Worm (Caenorhabditis elegans) whole organism, L4 larva: ENCODE results near the gene cyp-25A2.

Experiments
- F37D6.2 ChIP-seq: sonication (generic microtip); optimal IDR thresholded peaks from 2 replicates; lab custom pipeline; 2016; ENCODE audit warnings: mild to moderate bottlenecking, missing genetic modification characterization, missing compliant biosample characterization
- F44E2.7 ChIP-seq: fragments of 200-800 bp; sonication (Bioruptor generic); IDR thresholded peaks from 2 replicates; pipeline ENCODE4 v2.1.2; 2022; ENCODE audit warnings: missing genetic modification characterization, missing compliant biosample characterization
- R02D3.7 ChIP-seq: fragments of 150-350 bp; sonication (generic microtip); optimal IDR thresholded peaks from 3 replicates; lab custom pipeline; 2014; ENCODE audit warnings: missing biosample characterization, missing genetic modification characterization
- T26A8.4 ChIP-seq: fragments of 200-800 bp; sonication (Bioruptor generic); IDR thresholded peaks from 2 replicates; pipeline ENCODE4 v1.3.6; 2022; ENCODE audit warnings: missing genetic modification characterization, missing compliant biosample characterization
- ZK337.2 ChIP-seq: fragments of 200-800 bp; sonication (Bioruptor generic); IDR thresholded peaks from 2 replicates; pipeline ENCODE4 v1.3.6; 2022; ENCODE audit warnings: missing genetic modification reagents, missing genetic modification characterization, missing compliant biosample characterization
- aly-2 ChIP-seq: sonication (generic microtip); optimal IDR thresholded peaks from 2 replicates; lab custom pipeline; 2018; ENCODE audit warnings: missing biosample characterization, missing genetic modification characterization
- ama-1 ChIP-seq: fragments of 150-350 bp; optimal IDR thresholded peaks from 2 replicates; lab custom pipeline; 2014; ENCODE audit warnings: inconsistent platforms, mixed read lengths
- attf-4 ChIP-seq: sonication (generic microtip); optimal IDR thresholded peaks from 3 replicates; lab custom pipeline; 2017; ENCODE audit warnings: missing biosample characterization, missing genetic modification characterization
- ceh-28 ChIP-seq: fragments of 150-350 bp; optimal IDR thresholded peaks from 2 replicates; lab custom pipeline; 2014; ENCODE audit warnings: missing biosample characterization, missing genetic modification reagents, missing genetic modification characterization
- ceh-32 ChIP-seq: sonication (generic microtip); optimal IDR thresholded peaks from 2 replicates; lab custom pipeline; 2016; ENCODE audit warnings: mild to moderate bottlenecking, missing genetic modification characterization, missing compliant biosample characterization; ENCODE audit not compliant: poor library complexity
- ceh-82 ChIP-seq: sonication (generic microtip); optimal IDR thresholded peaks from 2 replicates; lab custom pipeline; 2017; ENCODE audit warnings: missing biosample characterization, missing genetic modification characterization
- ctbp-1 ChIP-seq: fragments of 200-800 bp; sonication (Bioruptor generic); IDR thresholded peaks from 2 replicates; pipeline ENCODE4 v1.3.6; 2022; ENCODE audit warnings: missing genetic modification reagents, missing genetic modification characterization, missing compliant biosample characterization
- daf-12 ChIP-seq: fragments of 150-350 bp; optimal IDR thresholded peaks from 2 replicates; lab custom pipeline; 2014; ENCODE audit warnings: missing biosample characterization, missing genetic modification reagents, missing genetic modification characterization
- daf-8 ChIP-seq: fragments of 200-800 bp; sonication (Bioruptor generic); IDR thresholded peaks from 2 replicates; pipeline ENCODE4 v1.3.6; 2022; ENCODE audit warnings: missing genetic modification characterization, missing compliant biosample characterization
- dmd-8 ChIP-seq: fragments of 200-800 bp; sonication (Bioruptor generic); IDR thresholded peaks from 2 replicates; pipeline ENCODE4 v1.3.6; 2022; ENCODE audit warnings: missing genetic modification characterization, missing compliant biosample characterization
- dmd-9 ChIP-seq: fragments of 200-800 bp; sonication (Bioruptor generic); IDR thresholded peaks from 2 replicates; pipeline ENCODE4 v1.3.6; 2022; ENCODE audit warnings: missing genetic modification reagents, missing genetic modification characterization, missing compliant biosample characterization
- dpl-1 ChIP-seq: fragments of 150-350 bp; optimal IDR thresholded peaks from 2 replicates; lab custom pipeline; 2014; ENCODE audit warnings: missing biosample characterization, missing genetic modification reagents, missing genetic modification characterization
- egl-27 ChIP-seq: sonication (generic microtip); optimal IDR thresholded peaks from 3 replicates; lab custom pipeline; 2017; ENCODE audit warnings: missing biosample characterization, missing genetic modification reagents, missing genetic modification characterization
- fkh-10 ChIP-seq: fragments of 150-350 bp; optimal IDR thresholded peaks from 2 replicates; lab custom pipeline; 2014; ENCODE audit warnings: missing biosample characterization, missing genetic modification reagents, missing genetic modification characterization
- hlh-30 ChIP-seq: sonication (generic microtip); optimal IDR thresholded peaks from 2 replicates; lab custom pipeline; 2017; ENCODE audit warnings: antibody characterized with exemption, mild to moderate bottlenecking, missing genetic modification characterization, missing compliant biosample characterization; ENCODE audit not compliant: insufficient read depth
- hmg-1.1 ChIP-seq: fragments of 200-800 bp; sonication (Bioruptor generic); IDR thresholded peaks from 2 replicates; pipeline ENCODE4 v1.3.6; 2022; ENCODE audit warnings: missing genetic modification reagents, missing genetic modification characterization, missing compliant biosample characterization
- lim-7 ChIP-seq: fragments of 200-800 bp; sonication (Bioruptor generic); IDR thresholded peaks from 2 replicates; pipeline ENCODE4 v1.3.6; 2022; ENCODE audit warnings: missing genetic modification characterization, missing compliant biosample characterization
- lin-1 ChIP-seq: fragments of 200-800 bp; sonication (Bioruptor generic); IDR thresholded peaks from 2 replicates; pipeline ENCODE4 v1.3.6; 2022; ENCODE audit warnings: missing genetic modification reagents, missing genetic modification characterization, missing compliant biosample characterization
- lin-13 ChIP-seq: fragments of 150-350 bp; optimal IDR thresholded peaks from 2 replicates; lab custom pipeline; 2014; ENCODE audit warnings: missing biosample characterization, missing genetic modification reagents, missing genetic modification characterization
- lin-29 ChIP-seq: fragments of 200-800 bp; sonication (Bioruptor generic); IDR thresholded peaks from 2 replicates; pipeline ENCODE4 v1.3.6; 2022; ENCODE audit warnings: missing genetic modification reagents, missing genetic modification characterization, missing compliant biosample characterization
- lin-38 ChIP-seq: fragments of 200-800 bp; sonication (Bioruptor generic); IDR thresholded peaks from 2 replicates; pipeline ENCODE4 v1.3.6; 2022; ENCODE audit warnings: missing genetic modification reagents, missing genetic modification characterization, missing compliant biosample characterization
- lir-3 ChIP-seq: sonication (generic microtip); optimal IDR thresholded peaks from 2 replicates; lab custom pipeline; 2016; ENCODE audit warnings: mild to moderate bottlenecking, missing genetic modification characterization, missing compliant biosample characterization
- madf-9 ChIP-seq: fragments of 200-800 bp; sonication (Bioruptor generic); conservative IDR thresholded peaks from 2 replicates; pipeline ENCODE4 v1.3.6; 2022; ENCODE audit warnings: missing genetic modification reagents, missing genetic modification characterization, missing compliant biosample characterization
- mes-2 ChIP-seq: sonication (generic microtip); optimal IDR thresholded peaks from 2 replicates; lab custom pipeline; 2016; ENCODE audit warnings: missing genotype, mild to moderate bottlenecking, missing genetic modification characterization, missing compliant biosample characterization; ENCODE audit not compliant: poor library complexity, severe bottlenecking
- nhr-10 ChIP-seq: fragments of 150-350 bp; optimal IDR thresholded peaks from 2 replicates; lab custom pipeline; 2014; ENCODE audit warnings: missing biosample characterization, missing genetic modification characterization
- nhr-11 ChIP-seq: fragments of 150-350 bp; optimal IDR thresholded peaks from 2 replicates; lab custom pipeline; 2014; ENCODE audit warnings: missing biosample characterization, missing genetic modification characterization
- nhr-111 ChIP-seq: fragments of 200-800 bp; sonication (Bioruptor generic); optimal IDR thresholded peaks from 2 replicates; lab custom pipeline; 2018; ENCODE audit warnings: mild to moderate bottlenecking, missing genetic modification characterization, missing compliant biosample characterization
- nhr-25 ChIP-seq: sonication (generic microtip); optimal IDR thresholded peaks from 2 replicates; lab custom pipeline; 2017; ENCODE audit warnings: missing genetic modification characterization, mild to moderate bottlenecking, missing compliant biosample characterization, antibody characterized with exemption, moderate library complexity, borderline replicate concordance; ENCODE audit not compliant: insufficient read depth
- nhr-28 ChIP-seq: fragments of 150-350 bp; optimal IDR thresholded peaks from 2 replicates; lab custom pipeline; 2014; ENCODE audit warnings: missing biosample characterization, missing genetic modification characterization
- nhr-48 ChIP-seq: sonication (generic microtip); optimal IDR thresholded peaks from 2 replicates; lab custom pipeline; 2016; ENCODE audit warnings: mild to moderate bottlenecking, missing genetic modification characterization, missing compliant biosample characterization
- nhr-6 ChIP-seq: fragments of 150-350 bp; optimal IDR thresholded peaks from 2 replicates; lab custom pipeline; 2014; ENCODE audit warnings: missing biosample characterization, missing genetic modification characterization
- nhr-76 ChIP-seq: fragments of 150-350 bp; optimal IDR thresholded peaks from 2 replicates; lab custom pipeline; 2014; ENCODE audit warnings: missing biosample characterization, missing genetic modification characterization
- nhr-77 ChIP-seq: fragments of 150-350 bp; optimal IDR thresholded peaks from 2 replicates; lab custom pipeline; 2014; ENCODE audit warnings: missing biosample characterization, missing genetic modification characterization
- pqm-1 ChIP-seq: sonication (generic microtip); optimal IDR thresholded peaks from 2 replicates; lab custom pipeline; 2017; ENCODE audit warnings: missing biosample characterization, missing genetic modification characterization
- sdz-12 ChIP-seq: fragments of 200-800 bp; sonication (Bioruptor generic); optimal IDR thresholded peaks from 2 replicates; lab custom pipeline; 2018; ENCODE audit warnings: mild to moderate bottlenecking, missing genetic modification characterization, missing compliant biosample characterization
- skn-1 ChIP-seq: fragments of 150-350 bp; optimal IDR thresholded peaks from 2 replicates; lab custom pipeline; 2014; ENCODE audit warnings: missing biosample characterization, missing genetic modification characterization
- snpc-1.2 ChIP-seq: fragments of 200-800 bp; sonication (Bioruptor generic); IDR thresholded peaks from 2 replicates; pipeline ENCODE4 v1.3.6; 2022; ENCODE audit warnings: missing genetic modification reagents, missing genetic modification characterization, missing compliant biosample characterization
- spr-1 ChIP-seq: sonication (generic microtip); optimal IDR thresholded peaks from 2 replicates; lab custom pipeline; 2016; ENCODE audit warnings: mild to moderate bottlenecking, missing genetic modification characterization, missing compliant biosample characterization
- tag-97 ChIP-seq: fragments of 200-800 bp; sonication (Bioruptor generic); IDR thresholded peaks from 2 replicates; pipeline ENCODE4 v1.3.6; 2022; ENCODE audit warnings: missing genetic modification characterization, missing compliant biosample characterization
- tra-1 ChIP-seq: fragments of 200-800 bp; sonication (Bioruptor generic); IDR thresholded peaks from 2 replicates; pipeline ENCODE4 v1.3.6; 2022; ENCODE audit warnings: missing genetic modification reagents, missing genetic modification characterization, missing compliant biosample characterization
- unc-130 ChIP-seq: sonication (generic microtip); optimal IDR thresholded peaks from 2 replicates; lab custom pipeline; 2016; ENCODE audit warnings: missing genetic modification reagents, missing genetic modification characterization, missing compliant biosample characterization
- unc-39 ChIP-seq: sonication (generic microtip); optimal IDR thresholded peaks from 2 replicates; lab custom pipeline; 2017; ENCODE audit warnings: missing biosample characterization, missing genetic modification characterization
- unc-62 ChIP-seq, 3 experiments: fragments of 150-350 bp in 1 of 3; sonication (generic microtip); optimal IDR thresholded peaks in 2 of 3; peaks in 1 of 3; 1 replicate in 1 of 3; 2 replicates in 2 of 3; lab custom pipeline; 2014 to 2017; ENCODE audit warnings: missing biosample characterization in 3 of 3, missing genetic modification characterization in 3 of 3, missing genetic modification reagents in 3 of 3, missing genotype in 1 of 3
- vab-7 ChIP-seq: fragments of 200-800 bp; sonication (Bioruptor generic); IDR thresholded peaks from 2 replicates; pipeline ENCODE4 v1.3.6; 2022; ENCODE audit warnings: missing genetic modification reagents, missing genetic modification characterization, missing compliant biosample characterization
- zag-1 ChIP-seq: fragments of 150-350 bp; optimal IDR thresholded peaks from 2 replicates; lab custom pipeline; 2014; ENCODE audit warnings: missing biosample characterization, missing genetic modification characterization
- zfp-3 ChIP-seq: fragments of 200-800 bp; sonication (Bioruptor generic); conservative IDR thresholded peaks from 2 replicates; pipeline ENCODE4 v1.3.6; 2022; ENCODE audit warnings: missing genetic modification reagents, missing genetic modification characterization, missing compliant biosample characterization

Gene cyp-25A2

ce11 chrIII:3862918-3863385, 27.9 kb downstream of the cyp-25A2 start, which contains the start of gene brc-1 (continued):
- TF ChIP-seq R02D3.7 = no peak
- no peak for TF ChIP-seq unc-62 (GFP tag; optimal IDR thresholded peaks at IDR 0.05 in 1 of 2; lab: Kevin White, UChicago)
- TF ChIP-seq unc-62 (tag; optimal IDR thresholded peaks at IDR 0.05; lab: Kevin White, UChicago) = no peak
- TF ChIP-seq nhr-111 = no peak
- peak; percentile 15 for TF ChIP-seq spr-1 (tag; lab: Kevin White, UChicago)
- peak; percentile 35 for TF ChIP-seq pqm-1 (tag; lab: Kevin White, UChicago)
- no peak; the same call in 1 of the 2 replicates for TF ChIP-seq dmd-8
- TF ChIP-seq unc-130 (GFP tag; lab: Kevin White, UChicago) = no peak
- TF ChIP-seq F44E2.7 (GFP tag; lab: Robert Waterston, UW) = no peak
- peak; percentile 77 for TF ChIP-seq lin-13
- no peak for TF ChIP-seq sdz-12
- no peak for TF ChIP-seq zag-1 (tag; lab: Kevin White, UChicago)
- no peak; the same call in none of the 2 replicates for TF ChIP-seq tra-1
- TF ChIP-seq ceh-28 = no peak
- no peak for TF ChIP-seq nhr-10 (tag; lab: Kevin White, UChicago)
- TF ChIP-seq dpl-1 (GFP tag; lab: Kevin White, UChicago) = peak; percentile 93
- no peak for TF ChIP-seq attf-4 (tag; lab: Kevin White, UChicago)
- TF ChIP-seq skn-1 (tag; lab: Kevin White, UChicago) = no peak
- TF ChIP-seq ZK337.2 (GFP tag; lab: Robert Waterston, UW) = no peak
- TF ChIP-seq unc-39 (tag; lab: Kevin White, UChicago) = no peak
- TF ChIP-seq snpc-1.2 (GFP tag; lab: Robert Waterston, UW) = no peak
- peak; percentile 94 for TF ChIP-seq fkh-10 (GFP tag; lab: Kevin White, UChicago)
- no peak for TF ChIP-seq aly-2 (tag; lab: Kevin White, UChicago)
- TF ChIP-seq dmd-9 (GFP tag; lab: Robert Waterston, UW) = peak; percentile 75
- TF ChIP-seq tag-97 (GFP tag; lab: Robert Waterston, UW) = no peak
- peak; percentile 61; the same call in 1 of the 2 replicates for TF ChIP-seq vab-7
- TF ChIP-seq nhr-6 (tag; lab: Kevin White, UChicago) = peak; percentile 86
- TF ChIP-seq nhr-28 = peak; percentile 77
- TF ChIP-seq T26A8.4 (GFP tag; lab: Robert Waterston, UW) = peak; percentile 72
- TF ChIP-seq ama-1 (lab: Kevin White, UChicago) = peak; percentile 99
- peak; percentile 97 for TF ChIP-seq lin-38 (GFP tag; lab: Robert Waterston, UW)
- peak; percentile 63; the same call in 1 of the 2 replicates for TF ChIP-seq madf-9 (GFP tag; lab: Robert Waterston, UW)
- no peak for TF ChIP-seq egl-27 (tag; lab: Kevin White, UChicago)
- TF ChIP-seq hlh-30 (tag; lab: Kevin White, UChicago) = peak; percentile 75
- TF ChIP-seq daf-8 = no peak
- TF ChIP-seq daf-12 (tag; lab: Kevin White, UChicago) = no peak
- peak; percentile 86 for TF ChIP-seq nhr-77
- peak; percentile 92 for TF ChIP-seq ctbp-1 (GFP tag; lab: Robert Waterston, UW)
- TF ChIP-seq nhr-25 (tag; lab: Kevin White, UChicago) = peak; percentile 62
- peak; percentile 81 for TF ChIP-seq nhr-11 (tag; lab: Kevin White, UChicago)
- TF ChIP-seq nhr-76 (tag; lab: Kevin White, UChicago) = no peak
- TF ChIP-seq ceh-82 (tag; lab: Kevin White, UChicago) = no peak
- peak; percentile 55; the same call in 1 of the 2 replicates for TF ChIP-seq lin-1 (GFP tag; lab: Robert Waterston, UW)
- no peak for TF ChIP-seq lir-3 (tag; lab: Kevin White, UChicago)
- TF ChIP-seq ceh-32 (tag; lab: Kevin White, UChicago) = no peak
- peak; percentile 69 for TF ChIP-seq F37D6.2
- peak; percentile 35; the same call in 1 of the 2 replicates for TF ChIP-seq zfp-3 (GFP tag; lab: Robert Waterston, UW)
- TF ChIP-seq lim-7 = peak; percentile 57; the same call in 1 of the 2 replicates
- TF ChIP-seq hmg-1.1 (GFP tag; lab: Robert Waterston, UW) = peak; percentile 85
- peak; percentile 87 for TF ChIP-seq mes-2 (tag; lab: Kevin White, UChicago)
- no peak for TF ChIP-seq lin-29
- TF ChIP-seq nhr-48 (tag; lab: Kevin White, UChicago) = peak; percentile 62
